Worm (Caenorhabditis elegans): Measurements from ENCODE around the gene nlp-14.

The nlp-14 gene

ce11 chrX:8940059-8940458 lies 20.8 kb upstream of the nlp-14 start, which contains the start of gene dylt-2:
TSS of gene dylt-2 (minus strand) at chrX:8940159.
- TF ChIP-seq lin-32 (GFP tag; optimal IDR thresholded peaks at IDR 0.05) (no peak), blmp-1 (tag; optimal IDR thresholded peaks at IDR 0.05) (no peak), cnd-1 (tag; optimal IDR thresholded peaks at IDR 0.05) (no peak), lin-13 (tag; optimal IDR thresholded peaks at IDR 0.05) (no peak), mls-2 (tag; optimal IDR thresholded peaks at IDR 0.05) (no peak), pha-4 (tag; optimal IDR thresholded peaks at IDR 0.05) (no peak), ham-2 (GFP tag; optimal IDR thresholded peaks at IDR 0.05) (no peak), sptf-1 (tag; optimal IDR thresholded peaks at IDR 0.05) (no peak), ceh-83 (GFP tag; optimal IDR thresholded peaks at IDR 0.05) (no peak), M03D4.4 (tag; optimal IDR thresholded peaks at IDR 0.05) (no peak), lsy-2 (tag; optimal IDR thresholded peaks at IDR 0.05) (no peak), unc-62 (GFP tag; optimal IDR thresholded peaks at IDR 0.05) (no peak), nhr-12 (tag; optimal IDR thresholded peaks at IDR 0.05) (no peak), unc-39 (tag; optimal IDR thresholded peaks at IDR 0.05) (no peak), unc-120 (tag; optimal IDR thresholded peaks at IDR 0.05; ENCODE audit: poor library complexity, severe bottlenecking) (no peak), sem-2 (GFP tag; optimal IDR thresholded peaks at IDR 0.05) (no peak)

ce11 chrX:8939389-8939788 lies 20.2 kb upstream of the nlp-14 start:
- no peak for TF ChIP-seq mls-2 (tag; optimal IDR thresholded peaks at IDR 0.05)
- no peak for TF ChIP-seq drap-1 (GFP tag; optimal IDR thresholded peaks at IDR 0.05)
- TF ChIP-seq nhr-2 (tag; optimal IDR thresholded peaks at IDR 0.05): no peak
- TF ChIP-seq mep-1 (tag; optimal IDR thresholded peaks at IDR 0.05): no peak
- no peak for TF ChIP-seq elt-1 (tag; optimal IDR thresholded peaks at IDR 0.05; ENCODE audit: borderline replicate concordance, insufficient read depth)
- no peak for TF ChIP-seq sem-2 (GFP tag; optimal IDR thresholded peaks at IDR 0.05)
- no peak for TF ChIP-seq snpc-4 (tag; optimal IDR thresholded peaks at IDR 0.05)
- no peak for TF ChIP-seq nhr-76 (tag; optimal IDR thresholded peaks at IDR 0.05)
- TF ChIP-seq unc-39 (tag; optimal IDR thresholded peaks at IDR 0.05): no peak
- TF ChIP-seq lin-13 (tag; optimal IDR thresholded peaks at IDR 0.05): no peak
- no peak for TF ChIP-seq lsy-2 (tag; optimal IDR thresholded peaks at IDR 0.05)
- TF ChIP-seq ces-1 (GFP tag; optimal IDR thresholded peaks at IDR 0.05): no peak
- TF ChIP-seq ham-2 (GFP tag; optimal IDR thresholded peaks at IDR 0.05): no peak
- TF ChIP-seq pha-4 (tag; optimal IDR thresholded peaks at IDR 0.05): no peak
- TF ChIP-seq elt-3 (tag; optimal IDR thresholded peaks at IDR 0.05): no peak
- no peak for TF ChIP-seq ceh-83 (GFP tag; optimal IDR thresholded peaks at IDR 0.05)
- TF ChIP-seq nhr-237 (tag; optimal IDR thresholded peaks at IDR 0.05): no peak
- TF ChIP-seq blmp-1 (tag; optimal IDR thresholded peaks at IDR 0.05): no peak

- TF ChIP-seq ceh-83 (GFP tag; optimal IDR thresholded peaks at IDR 0.05): no peak
- no peak for TF ChIP-seq lin-13 (tag; optimal IDR thresholded peaks at IDR 0.05)
- TF ChIP-seq bed-3 (GFP tag; optimal IDR thresholded peaks at IDR 0.05): no peak
- no peak for TF ChIP-seq ceh-43 (GFP tag; optimal IDR thresholded peaks at IDR 0.05)
- TF ChIP-seq M03D4.4 (tag; optimal IDR thresholded peaks at IDR 0.05): no peak
- TF ChIP-seq pha-4 (tag; optimal IDR thresholded peaks at IDR 0.05): no peak
- no peak for TF ChIP-seq unc-39 (tag; optimal IDR thresholded peaks at IDR 0.05)
- TF ChIP-seq drap-1 (GFP tag; optimal IDR thresholded peaks at IDR 0.05): no peak
- TF ChIP-seq ztf-11 (tag; optimal IDR thresholded peaks at IDR 0.05): no peak
- TF ChIP-seq cnd-1 (tag; optimal IDR thresholded peaks at IDR 0.05): no peak
- TF ChIP-seq lsy-2 (tag; optimal IDR thresholded peaks at IDR 0.05): no peak
- TF ChIP-seq mls-2 (tag; optimal IDR thresholded peaks at IDR 0.05): no peak
- TF ChIP-seq sem-2 (GFP tag; optimal IDR thresholded peaks at IDR 0.05): no peak
- no peak for TF ChIP-seq unc-62 (GFP tag; optimal IDR thresholded peaks at IDR 0.05)
- no peak for TF ChIP-seq tbx-8 (GFP tag; optimal IDR thresholded peaks at IDR 0.05)
- no peak for TF ChIP-seq ceh-39 (tag; optimal IDR thresholded peaks at IDR 0.05)
- no peak for TF ChIP-seq nhr-2 (tag; optimal IDR thresholded peaks at IDR 0.05)
These were observed 15.8 kb upstream of the nlp-14 start for ce11 chrX:8934988-8935387.

- TF ChIP-seq nhr-2 (tag; optimal IDR thresholded peaks at IDR 0.05) (no peak), M03D4.4 (tag; optimal IDR thresholded peaks at IDR 0.05) (no peak), ceh-43 (GFP tag; optimal IDR thresholded peaks at IDR 0.05) (no peak), pha-4 (tag; optimal IDR thresholded peaks at IDR 0.05) (no peak), ceh-83 (GFP tag; optimal IDR thresholded peaks at IDR 0.05) (no peak), mls-2 (tag; optimal IDR thresholded peaks at IDR 0.05) (no peak), bed-3 (GFP tag; optimal IDR thresholded peaks at IDR 0.05) (no peak), lsy-2 (tag; optimal IDR thresholded peaks at IDR 0.05) (no peak), elt-1 (tag; optimal IDR thresholded peaks at IDR 0.05; ENCODE audit: borderline replicate concordance, insufficient read depth) (no peak), ham-2 (GFP tag; optimal IDR thresholded peaks at IDR 0.05) (no peak), cnd-1 (tag; optimal IDR thresholded peaks at IDR 0.05) (no peak), nhr-237 (tag; optimal IDR thresholded peaks at IDR 0.05) (no peak), lin-13 (tag; optimal IDR thresholded peaks at IDR 0.05) (no peak), drap-1 (GFP tag; optimal IDR thresholded peaks at IDR 0.05) (no peak), snpc-4 (tag; optimal IDR thresholded peaks at IDR 0.05) (no peak), nhr-12 (tag; optimal IDR thresholded peaks at IDR 0.05) (no peak), nhr-28 (tag; optimal IDR thresholded peaks at IDR 0.05) (no peak), zip-8 (tag; optimal IDR thresholded peaks at IDR 0.05) (no peak)
These were observed 15.0 kb upstream of the nlp-14 start for ce11 chrX:8934246-8934645.

Data from whole organism, mixed stage, embryonic.